Worm (Caenorhabditis elegans): ENCODE data around the gene nhr-243.
A peak's percentile ranks its signal among the peaks of the same experiment; 100 is the strongest.

Gene nhr-243

DNA sequence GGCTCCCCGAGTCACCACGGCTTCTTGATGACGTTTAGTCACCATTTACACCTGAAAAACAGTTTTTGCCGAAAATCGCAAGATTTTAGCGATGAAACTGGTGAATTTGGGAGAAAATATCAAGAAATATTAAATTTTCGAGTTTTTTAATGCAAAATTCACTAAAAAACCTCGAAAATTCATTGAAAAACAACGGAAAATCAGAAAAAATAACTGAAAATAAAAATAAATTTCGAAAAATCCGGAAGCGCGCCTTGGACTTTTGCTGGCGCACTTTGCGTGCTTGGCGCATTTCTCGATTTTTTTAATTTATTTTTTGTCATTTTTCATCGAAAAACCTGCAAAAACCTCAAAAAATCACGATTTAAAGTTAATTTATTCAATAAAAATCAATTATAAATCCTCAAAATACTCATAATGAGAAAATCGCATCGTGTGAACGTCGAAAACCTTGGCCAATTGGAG lies 5.4 kb downstream of the nhr-243 start, which contains the start of gene emb-4 (continued):
- TF ChIP-seq C04F5.9 (tag; optimal IDR thresholded peaks at IDR 0.05) (no peak), ztf-11 (tag; optimal IDR thresholded peaks at IDR 0.05) (peak in 1 of 2 experiments; percentile 35), efl-3 (GFP tag; optimal IDR thresholded peaks at IDR 0.05) (no peak), nhr-77 (tag; optimal IDR thresholded peaks at IDR 0.05) (no peak), mep-1 (tag; optimal IDR thresholded peaks at IDR 0.05) (peak; percentile 88), mab-9 (GFP tag; IDR thresholded peaks at IDR 0.05) (no peak), nhr-76 (tag; optimal IDR thresholded peaks at IDR 0.05) (no peak), hlh-4 (tag; optimal IDR thresholded peaks at IDR 0.05) (no peak), ama-1 (optimal IDR thresholded peaks at IDR 0.05) (no peak), snpc-4 (tag; optimal IDR thresholded peaks at IDR 0.05) (peak; percentile 41), lin-39 (tag; optimal IDR thresholded peaks at IDR 0.05) (peak; percentile 31), ceh-82 (tag; optimal IDR thresholded peaks at IDR 0.05) (peak; percentile 37 to 69 (median 65)), nhr-85 (tag) (peak; percentile 77), aly-2 (tag; optimal IDR thresholded peaks at IDR 0.05) (peak; percentile 3), vab-15 (tag; optimal IDR thresholded peaks at IDR 0.05) (no peak), lin-14 (GFP tag; optimal IDR thresholded peaks at IDR 0.05) (no peak), efl-1 (optimal IDR thresholded peaks at IDR 0.05) (peak; percentile 30 to 65), efl-1 (GFP tag; optimal IDR thresholded peaks at IDR 0.05 in 1 of 2) (peak; percentile 74 to 96), hlh-17 (GFP tag; optimal IDR thresholded peaks at IDR 0.05; ENCODE audit: borderline replicate concordance) (no peak), lir-3 (tag; optimal IDR thresholded peaks at IDR 0.05; ENCODE audit: poor library complexity) (no peak), Y116A8C.19 (tag; optimal IDR thresholded peaks at IDR 0.05; ENCODE audit: borderline replicate concordance) (no peak), nhr-12 (tag; optimal IDR thresholded peaks at IDR 0.05) (no peak), dpl-1 (GFP tag; optimal IDR thresholded peaks at IDR 0.05) (peak; percentile 62 to 71 (median 68)), skn-1 (tag; optimal IDR thresholded peaks at IDR 0.05) (peak; percentile 55), pqm-1 (tag; optimal IDR thresholded peaks at IDR 0.05) (no peak), nhr-11 (tag; optimal IDR thresholded peaks at IDR 0.05) (no peak), unc-62 (GFP tag; optimal IDR thresholded peaks at IDR 0.05) (no peak), zip-4 (GFP tag; optimal IDR thresholded peaks at IDR 0.05) (no peak), nhr-47 (tag; optimal IDR thresholded peaks at IDR 0.05) (peak; percentile 76), alr-1 (tag; optimal IDR thresholded peaks at IDR 0.05; ENCODE audit: borderline replicate concordance) (no peak), unc-98 (GFP tag; IDR thresholded peaks at IDR 0.05) (no peak)

DNA sequence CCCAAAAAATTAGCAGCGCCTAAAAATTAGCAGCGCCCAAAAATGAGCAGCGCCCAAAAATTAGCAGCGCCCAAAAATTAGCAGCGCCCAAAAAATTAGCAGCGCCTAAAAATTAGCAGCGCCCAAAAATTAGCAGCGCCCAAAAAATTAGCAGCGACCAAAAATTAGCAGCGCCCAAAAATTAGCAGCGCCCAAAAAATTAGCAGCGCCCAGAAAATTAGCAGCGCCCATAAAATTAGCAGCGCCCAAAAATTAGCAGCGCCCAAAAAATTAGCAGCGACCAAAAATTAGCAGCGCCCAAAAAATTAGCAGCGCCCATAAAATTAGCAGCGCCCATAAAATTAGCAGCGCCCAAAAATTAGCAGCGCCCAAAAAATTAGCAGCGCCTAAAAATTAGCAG lies 17.3 kb downstream of the nhr-243 start:
- peak; percentile 23 for TF ChIP-seq nhr-19 (GFP tag; conservative IDR thresholded peaks at IDR 0.05)

DNA sequence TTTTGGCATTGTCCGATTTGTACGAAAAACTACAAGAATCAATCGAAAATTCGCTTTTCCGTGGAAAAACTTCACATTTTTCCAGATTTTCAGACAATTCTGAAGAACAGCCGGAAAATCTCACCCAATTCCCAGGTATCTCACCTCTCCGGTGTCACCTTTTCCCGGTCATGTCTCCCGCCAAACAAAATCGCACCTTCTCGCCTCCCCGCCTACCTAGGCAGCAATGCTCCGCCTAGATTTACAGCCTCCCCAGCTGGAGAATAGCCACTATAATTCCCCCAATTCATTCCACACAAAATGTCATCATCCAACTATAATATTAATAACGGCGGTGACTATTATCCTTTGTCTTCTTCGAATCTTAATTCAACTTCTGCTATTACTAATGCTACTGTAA lies 26.5 kb downstream of the nhr-243 start, which contains the start of gene ceh-51:
TSS of gene ceh-51 (plus strand) at position 301 of the 400 bp plus-strand sequence.
- TF ChIP-seq irx-1 (tag; optimal IDR thresholded peaks at IDR 0.05) (no peak), nhr-77 (tag; optimal IDR thresholded peaks at IDR 0.05) (no peak), ceh-88 (GFP tag; IDR thresholded peaks at IDR 0.05) (no peak), lin-39 (tag; optimal IDR thresholded peaks at IDR 0.05) (no peak), nhr-76 (tag; optimal IDR thresholded peaks at IDR 0.05) (no peak)

DNA sequence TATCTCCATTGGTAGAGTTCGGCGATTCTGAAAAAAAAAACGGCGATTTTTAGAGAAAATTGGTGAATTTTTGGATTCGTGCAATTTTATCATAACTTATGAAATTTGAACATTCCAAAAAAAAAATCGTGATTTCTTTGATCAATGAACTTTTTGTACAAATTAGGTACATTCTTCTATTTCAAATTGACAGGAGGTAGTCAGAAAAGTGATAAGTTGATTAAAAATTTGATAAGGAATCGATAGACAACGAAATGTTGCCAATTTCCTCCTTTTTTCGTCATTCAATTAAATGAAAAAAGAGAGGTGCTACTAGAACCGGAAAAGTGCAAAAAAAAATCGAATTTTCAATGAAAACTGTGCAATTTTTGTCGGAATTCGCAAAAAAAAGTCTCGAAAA lies 29.4 kb downstream of the nhr-243 start:
- TF ChIP-seq ceh-90 (tag; optimal IDR thresholded peaks at IDR 0.05) = no peak
- TF ChIP-seq pax-3 (tag; optimal IDR thresholded peaks at IDR 0.05) = no peak
- no peak for TF ChIP-seq nhr-19 (GFP tag; conservative IDR thresholded peaks at IDR 0.05)
- TF ChIP-seq sup-37 (GFP tag; optimal IDR thresholded peaks at IDR 0.05) = no peak
- no peak for TF ChIP-seq lin-15B (tag; optimal IDR thresholded peaks at IDR 0.05)
- TF ChIP-seq elt-2 (tag; optimal IDR thresholded peaks at IDR 0.05) = peak; percentile 3
